Fruit fly (Drosophila melanogaster) whole organism, prepupa: Measurements from ENCODE around the gene CG1024.

Experiments used
- CG11902 ChIP-seq: fragments of 200-800 bp; sonication (Bioruptor generic); optimal IDR thresholded peaks from 3 replicates; lab custom pipeline; 2016; ENCODE audit warnings: missing biosample characterization, missing genetic modification characterization
- CG15336 ChIP-seq: fragments of 200-800 bp; sonication (Bioruptor generic); IDR thresholded peaks from 2 replicates; pipeline ENCODE4 v1.3.6; 2022; ENCODE audit warnings: missing biosample characterization, missing genetic modification characterization
- CG16779 ChIP-seq: fragments of 200-800 bp; sonication (Bioruptor generic); optimal IDR thresholded peaks from 3 replicates; lab custom pipeline; 2017; ENCODE audit warnings: missing biosample characterization, mild to moderate bottlenecking, missing genetic modification characterization
- CG31627 ChIP-seq: fragments of 200-800 bp; sonication (Bioruptor generic); optimal IDR thresholded peaks from 3 replicates; lab custom pipeline; 2016; ENCODE audit warnings: missing biosample characterization, missing genetic modification characterization
- CG34406 ChIP-seq: fragments of 200-800 bp; sonication (Bioruptor generic); optimal IDR thresholded peaks from 3 replicates; lab custom pipeline; 2016; ENCODE audit warnings: missing biosample characterization, missing genetic modification characterization
- CG7368 ChIP-seq: fragments of 200-800 bp; sonication (Bioruptor generic); optimal IDR thresholded peaks from 3 replicates; lab custom pipeline; 2016; ENCODE audit warnings: missing biosample characterization, missing genetic modification characterization
- Hr38 ChIP-seq: sonication (Bioruptor generic); optimal IDR thresholded peaks from 2 replicates; lab custom pipeline; 2016; ENCODE audit warnings: missing biosample characterization, missing genetic modification characterization
- achi ChIP-seq: fragments of 200-800 bp; sonication (Bioruptor generic); optimal IDR thresholded peaks from 3 replicates; lab custom pipeline; 2016; ENCODE audit warnings: missing biosample characterization, missing genetic modification characterization
- fkh ChIP-seq: fragments of 200-800 bp; sonication (Bioruptor generic); optimal IDR thresholded peaks from 3 replicates; lab custom pipeline; 2017; ENCODE audit warnings: missing biosample characterization, mild to moderate bottlenecking, missing genetic modification characterization, moderate library complexity
- salr ChIP-seq, 2 experiments: fragments of 200-800 bp; sonication (Bioruptor generic); optimal IDR thresholded peaks; 3 replicates each; lab custom pipeline; 2016 to 2018; ENCODE audit warnings: missing biosample characterization in 2 of 2, missing genetic modification characterization in 2 of 2, mild to moderate bottlenecking in 1 of 2
- spab ChIP-seq: fragments of 200-800 bp; sonication (Bioruptor generic); optimal IDR thresholded peaks from 2 replicates; lab custom pipeline; 2017; ENCODE audit warnings: missing biosample characterization, mild to moderate bottlenecking, missing genetic modification characterization, missing genetic modification reagents
- ss ChIP-seq, 2 experiments: fragments of 200-800 bp; sonication (Bioruptor generic); optimal IDR thresholded peaks; 2 replicates in 1 of 2; 3 replicates in 1 of 2; lab custom pipeline; 2017 to 2018; ENCODE audit warnings: mild to moderate bottlenecking in 2 of 2, missing biosample characterization in 2 of 2, missing genetic modification characterization in 2 of 2, moderate library complexity in 1 of 2

- no peak for TF ChIP-seq fkh
- TF ChIP-seq CG16779 (tag; lab: Kevin White, UChicago): no peak
- no peak for TF ChIP-seq achi (GFP tag; lab: Kevin White, UChicago)
- no peak for TF ChIP-seq CG34406 (GFP tag; lab: Kevin White, UChicago)
- no peak for TF ChIP-seq ss (GFP tag; optimal IDR thresholded peaks at IDR 0.05; lab: Kevin White, UChicago)
- no peak for TF ChIP-seq CG31627
- no peak for TF ChIP-seq spab
- TF ChIP-seq CG11902 (GFP tag; lab: Kevin White, UChicago): no peak
- TF ChIP-seq Hr38 (GFP tag; lab: Kevin White, UChicago): no peak
- TF ChIP-seq CG7368 (GFP tag; lab: Kevin White, UChicago): no peak
- TF ChIP-seq CG15336 (GFP tag; lab: Robert Waterston, UW): no peak
- no peak for TF ChIP-seq salr (GFP tag; optimal IDR thresholded peaks at IDR 0.05; lab: Kevin White, UChicago)
Measured at dm6 chr3R:6380129-6380528, at the start of gene CG1024, which contains the start of gene TfIIFalpha.
